Worm (Caenorhabditis elegans): Measurements from ENCODE around the gene ZK1010.12.

- TF ChIP-seq lim-7 (GFP tag; IDR thresholded peaks at IDR 0.05): no peak
- no peak for TF ChIP-seq nhr-6 (tag; optimal IDR thresholded peaks at IDR 0.05)
- no peak for TF ChIP-seq snpc-4 (tag; optimal IDR thresholded peaks at IDR 0.05)
- no peak for TF ChIP-seq lin-13 (GFP tag; optimal IDR thresholded peaks at IDR 0.05)
Measured at ce11 chrIII:13013912-13014311, 22.8 kb downstream of the ZK1010.12 start.
